Worm (Caenorhabditis elegans) whole organism, young adult: ENCODE results near the gene C45G9.9.

ENCODE experiments used
- C17E4.6 ChIP-seq: fragments of 200-800 bp; sonication (Bioruptor generic); IDR thresholded peaks from 2 replicates; pipeline ENCODE4 v1.3.6; 2022; ENCODE audit warnings: missing genetic modification reagents, missing genetic modification characterization, missing compliant biosample characterization
- F52B5.7 ChIP-seq: sonication (generic microtip); optimal IDR thresholded peaks from 2 replicates; lab custom pipeline; 2016; ENCODE audit warnings: mild to moderate bottlenecking, missing genetic modification characterization, missing compliant biosample characterization
- F55B11.4 ChIP-seq: sonication (generic microtip); optimal IDR thresholded peaks from 2 replicates; lab custom pipeline; 2016; ENCODE audit warnings: missing compliant biosample characterization, missing genetic modification characterization, borderline replicate concordance; ENCODE audit not compliant: insufficient read depth
- K11D2.4 ChIP-seq: fragments of 200-800 bp; sonication (Bioruptor generic); IDR thresholded peaks from 2 replicates; pipeline ENCODE4 v1.3.6; 2022; ENCODE audit warnings: missing genetic modification reagents, missing genetic modification characterization, missing compliant biosample characterization
- Y53G8AR.9 ChIP-seq: fragments of 200-800 bp; sonication (Bioruptor generic); conservative IDR thresholded peaks from 2 replicates; pipeline ENCODE4 v1.3.6; 2022; ENCODE audit warnings: missing genetic modification reagents, missing genetic modification characterization, missing compliant biosample characterization
- Y56A3A.18 ChIP-seq: fragments of 200-800 bp; sonication (Bioruptor generic); IDR thresholded peaks from 2 replicates; pipeline ENCODE4 v1.3.6; 2022; ENCODE audit warnings: missing genetic modification reagents, missing genetic modification characterization, missing compliant biosample characterization
- Y95B8A.8 ChIP-seq: fragments of 200-800 bp; sonication (Bioruptor generic); IDR thresholded peaks from 2 replicates; pipeline ENCODE4 v1.3.6; 2022; ENCODE audit warnings: missing genetic modification reagents, missing genetic modification characterization, missing compliant biosample characterization
- attf-3 ChIP-seq: fragments of 200-800 bp; sonication (Bioruptor generic); conservative IDR thresholded peaks from 2 replicates; pipeline ENCODE4 v1.3.6; 2022; ENCODE audit warnings: missing genetic modification reagents, missing genetic modification characterization, missing compliant biosample characterization
- attf-5 ChIP-seq: fragments of 200-800 bp; sonication (Bioruptor generic); optimal IDR thresholded peaks from 2 replicates; lab custom pipeline; 2018; ENCODE audit warnings: mild to moderate bottlenecking, missing genetic modification characterization, missing compliant biosample characterization
- attf-6 ChIP-seq: fragments of 200-800 bp; sonication (Bioruptor generic); IDR thresholded peaks from 2 replicates; pipeline ENCODE4 v1.3.6; 2022; ENCODE audit warnings: missing genetic modification reagents, missing genetic modification characterization, missing compliant biosample characterization
- ccch-3 ChIP-seq: fragments of 200-800 bp; sonication (Bioruptor generic); optimal IDR thresholded peaks from 2 replicates; lab custom pipeline; 2018; ENCODE audit warnings: mild to moderate bottlenecking, missing genetic modification characterization, missing compliant biosample characterization
- cebp-1 ChIP-seq, 2 experiments: fragments of 200-800 bp in 1 of 2; sonication (Bioruptor generic) in 1 of 2; sonication (generic microtip) in 1 of 2; IDR thresholded peaks in 1 of 2; optimal IDR thresholded peaks in 1 of 2; 2 replicates each; pipeline versions ENCODE4 v1.3.6 to Lab custom; 2017 to 2022; ENCODE audit warnings: missing compliant biosample characterization in 2 of 2, missing genetic modification characterization in 2 of 2, mild to moderate bottlenecking in 1 of 2, missing genetic modification reagents in 1 of 2, moderate library complexity in 1 of 2
- cebp-2 ChIP-seq: fragments of 200-800 bp; sonication (Bioruptor generic); IDR thresholded peaks from 2 replicates; pipeline ENCODE4 v1.3.6; 2022; ENCODE audit warnings: missing genetic modification characterization, missing compliant biosample characterization
- ceh-40 ChIP-seq: fragments of 200-800 bp; sonication (Bioruptor generic); IDR thresholded peaks from 2 replicates; pipeline ENCODE4 v1.3.6; 2022; ENCODE audit warnings: missing genetic modification characterization, missing compliant biosample characterization
- ceh-58 ChIP-seq: fragments of 200-800 bp; sonication (Bioruptor generic); IDR thresholded peaks from 2 replicates; pipeline ENCODE4 v1.3.6; 2022; ENCODE audit warnings: missing genetic modification characterization, missing compliant biosample characterization
- ceh-79 ChIP-seq: sonication (generic microtip); optimal IDR thresholded peaks from 2 replicates; lab custom pipeline; 2017; ENCODE audit warnings: mild to moderate bottlenecking, missing genetic modification characterization, missing compliant biosample characterization
- dox-1 ChIP-seq: fragments of 200-800 bp; sonication (Bioruptor generic); IDR thresholded peaks from 2 replicates; pipeline ENCODE4 v1.3.6; 2022; ENCODE audit warnings: missing genetic modification reagents, missing genetic modification characterization, missing compliant biosample characterization
- efl-1 ChIP-seq: fragments of 150-350 bp; optimal IDR thresholded peaks from 2 replicates; lab custom pipeline; 2014; ENCODE audit warnings: missing biosample characterization, missing genetic modification reagents, missing genetic modification characterization
- fkh-3 ChIP-seq: sonication (generic microtip); optimal IDR thresholded peaks from 2 replicates; lab custom pipeline; 2016; ENCODE audit warnings: mild to moderate bottlenecking, missing genetic modification characterization, missing compliant biosample characterization
- hlh-12 ChIP-seq: sonication (generic microtip); optimal IDR thresholded peaks from 2 replicates; lab custom pipeline; 2016; ENCODE audit warnings: missing genetic modification characterization, missing compliant biosample characterization
- hlh-26 ChIP-seq: fragments of 200-800 bp; sonication (Bioruptor generic); conservative IDR thresholded peaks from 2 replicates; pipeline ENCODE4 v1.3.6; 2022; ENCODE audit warnings: missing genetic modification reagents, missing genetic modification characterization, missing compliant biosample characterization
- hmg-1.2 ChIP-seq: fragments of 200-800 bp; sonication (Bioruptor generic); IDR thresholded peaks from 2 replicates; pipeline ENCODE4 v1.3.6; 2022; ENCODE audit warnings: missing genetic modification reagents, missing genetic modification characterization, missing compliant biosample characterization
- hmg-20 ChIP-seq: fragments of 200-800 bp; sonication (Bioruptor generic); IDR thresholded peaks from 2 replicates; pipeline ENCODE4 v1.3.6; 2022; ENCODE audit warnings: missing genetic modification reagents, missing genetic modification characterization, missing compliant biosample characterization
- lag-1 ChIP-seq: fragments of 200-800 bp; sonication (Bioruptor generic); IDR thresholded peaks from 2 replicates; pipeline ENCODE4 v1.3.6; 2022; ENCODE audit warnings: missing genetic modification reagents, missing genetic modification characterization, missing compliant biosample characterization
- let-607 ChIP-seq, 2 experiments: fragments of 200-800 bp in 1 of 2; sonication (Bioruptor generic) in 1 of 2; sonication (generic microtip) in 1 of 2; optimal IDR thresholded peaks; 2 replicates each; lab custom pipeline; 2016 to 2018; ENCODE audit warnings: mild to moderate bottlenecking in 2 of 2, missing compliant biosample characterization in 2 of 2, missing genetic modification characterization in 2 of 2, moderate library complexity in 2 of 2, missing genotype in 1 of 2
- lsl-1 ChIP-seq: fragments of 200-800 bp; sonication (Bioruptor generic); optimal IDR thresholded peaks from 2 replicates; lab custom pipeline; 2018; ENCODE audit warnings: mild to moderate bottlenecking, missing genetic modification characterization, moderate library complexity, missing compliant biosample characterization
- madf-10 ChIP-seq: sonication (generic microtip); optimal IDR thresholded peaks from 2 replicates; lab custom pipeline; 2016; ENCODE audit warnings: mild to moderate bottlenecking, missing genetic modification characterization, missing compliant biosample characterization
- madf-8 ChIP-seq: fragments of 200-800 bp; sonication (Bioruptor generic); conservative IDR thresholded peaks from 2 replicates; pipeline ENCODE4 v1.3.6; 2022; ENCODE audit warnings: missing genetic modification reagents, missing genetic modification characterization, missing compliant biosample characterization
- mxl-1 ChIP-seq: sonication (generic microtip); optimal IDR thresholded peaks from 2 replicates; lab custom pipeline; 2016; ENCODE audit warnings: missing genetic modification characterization, missing compliant biosample characterization
- nfya-2 ChIP-seq: fragments of 200-800 bp; sonication (Bioruptor generic); IDR thresholded peaks from 2 replicates; pipeline ENCODE4 v1.3.6; 2022; ENCODE audit warnings: missing genetic modification reagents, missing genetic modification characterization, missing compliant biosample characterization
- nhr-27 ChIP-seq: fragments of 200-800 bp; sonication (Bioruptor generic); optimal IDR thresholded peaks from 2 replicates; lab custom pipeline; 2018; ENCODE audit warnings: mild to moderate bottlenecking, missing genetic modification characterization, moderate library complexity, missing compliant biosample characterization
- nhr-80 ChIP-seq: sonication (generic microtip); optimal IDR thresholded peaks from 2 replicates; lab custom pipeline; 2016; ENCODE audit warnings: missing genetic modification characterization, missing compliant biosample characterization
- nhr-90 ChIP-seq: sonication (generic microtip); optimal IDR thresholded peaks from 2 replicates; lab custom pipeline; 2016; ENCODE audit warnings: missing genotype, mild to moderate bottlenecking, missing genetic modification characterization, missing compliant biosample characterization
- pbrm-1 ChIP-seq: fragments of 200-800 bp; sonication (Bioruptor generic); IDR thresholded peaks from 2 replicates; pipeline ENCODE4 v1.3.6; 2022; ENCODE audit warnings: missing genetic modification reagents, missing genetic modification characterization, missing compliant biosample characterization
- rcor-1 ChIP-seq: fragments of 200-800 bp; sonication (Bioruptor generic); IDR thresholded peaks from 2 replicates; pipeline ENCODE4 v1.3.6; 2022; ENCODE audit warnings: missing genetic modification reagents, missing genetic modification characterization, missing compliant biosample characterization
- repo-1 ChIP-seq: sonication (generic microtip); optimal IDR thresholded peaks from 2 replicates; lab custom pipeline; 2017; ENCODE audit warnings: mild to moderate bottlenecking, missing genetic modification characterization, missing compliant biosample characterization
- rpc-1 ChIP-seq, 2 experiments: fragments of 150-350 bp in 1 of 2; sonication (generic microtip) in 1 of 2; optimal IDR thresholded peaks; 2 replicates each; lab custom pipeline; 2014 to 2018; ENCODE audit warnings: missing biosample characterization in 1 of 2, missing genetic modification characterization in 1 of 2, missing genetic modification reagents in 1 of 2, missing genotype in 1 of 2
- snpc-1.1 ChIP-seq: sonication (generic microtip); optimal IDR thresholded peaks from 2 replicates; lab custom pipeline; 2017; ENCODE audit warnings: missing genetic modification characterization, mild to moderate bottlenecking, missing compliant biosample characterization, antibody characterized with exemption, moderate library complexity, missing genotype, missing genetic modification reagents; ENCODE audit not compliant: insufficient read depth
- somi-1 ChIP-seq: fragments of 200-800 bp; sonication (Bioruptor generic); optimal IDR thresholded peaks from 2 replicates; lab custom pipeline; 2018; ENCODE audit warnings: mild to moderate bottlenecking, missing genetic modification characterization, missing compliant biosample characterization
- sptf-2 ChIP-seq: fragments of 200-800 bp; sonication (Bioruptor generic); optimal IDR thresholded peaks from 2 replicates; lab custom pipeline; 2018; ENCODE audit warnings: mild to moderate bottlenecking, missing genetic modification characterization, missing compliant biosample characterization
- tlf-1 ChIP-seq: fragments of 200-800 bp; sonication (Bioruptor generic); optimal IDR thresholded peaks from 2 replicates; lab custom pipeline; 2018; ENCODE audit warnings: mild to moderate bottlenecking, missing genetic modification characterization, missing compliant biosample characterization
- unc-130 ChIP-seq: sonication (generic microtip); optimal IDR thresholded peaks from 2 replicates; lab custom pipeline; 2016; ENCODE audit warnings: missing genetic modification reagents, missing genetic modification characterization, missing compliant biosample characterization
- unc-62 ChIP-seq: fragments of 150-350 bp; optimal IDR thresholded peaks from 2 replicates; lab custom pipeline; 2014; ENCODE audit warnings: missing biosample characterization, missing genetic modification reagents, missing genetic modification characterization
- zfh-2 ChIP-seq: fragments of 200-800 bp; sonication (Bioruptor generic); conservative IDR thresholded peaks from 2 replicates; pipeline ENCODE4 v1.3.6; 2022; ENCODE audit warnings: missing genetic modification reagents, missing genetic modification characterization, missing compliant biosample characterization
- zim-3 ChIP-seq: sonication (generic microtip); optimal IDR thresholded peaks from 2 replicates; lab custom pipeline; 2017; ENCODE audit warnings: mild to moderate bottlenecking, missing genetic modification characterization, moderate library complexity, missing compliant biosample characterization
- ztf-18 ChIP-seq: sonication (generic microtip); optimal IDR thresholded peaks from 2 replicates; lab custom pipeline; 2016; ENCODE audit warnings: missing genotype, mild to moderate bottlenecking, missing genetic modification characterization, missing compliant biosample characterization
- ztf-22 ChIP-seq: fragments of 200-800 bp; sonication (Bioruptor generic); optimal IDR thresholded peaks from 2 replicates; lab custom pipeline; 2018; ENCODE audit warnings: mild to moderate bottlenecking, missing genetic modification characterization, moderate library complexity, missing compliant biosample characterization
- ztf-6 ChIP-seq: fragments of 200-800 bp; sonication (Bioruptor generic); IDR thresholded peaks from 2 replicates; pipeline ENCODE4 v1.3.6; 2022; ENCODE audit warnings: missing genetic modification reagents, missing genetic modification characterization, missing compliant biosample characterization

C45G9.9 gene

ce11 chrIII:5024393-5024964 lies 31.1 kb downstream of the C45G9.9 start, which contains the start of gene pcf-11 (continued):
- TF ChIP-seq nhr-27 (tag; lab: Kevin White, UChicago), result no peak
- TF ChIP-seq ztf-6 (GFP tag; lab: Robert Waterston, UW), result no peak
- no peak for TF ChIP-seq pbrm-1 (GFP tag; lab: Robert Waterston, UW)
- TF ChIP-seq cebp-1 (GFP tag; IDR thresholded peaks at IDR 0.05; lab: Robert Waterston, UW), result no peak
- TF ChIP-seq cebp-1 (tag; optimal IDR thresholded peaks at IDR 0.05; lab: Kevin White, UChicago), result peak; percentile 47
- TF ChIP-seq ceh-40, result no peak
- TF ChIP-seq snpc-1.1 (tag; lab: Kevin White, UChicago), result no peak
- no peak for TF ChIP-seq mxl-1 (tag; lab: Kevin White, UChicago)
- TF ChIP-seq let-607 (tag; optimal IDR thresholded peaks at IDR 0.05; lab: Kevin White, UChicago), result peak; percentile 33 to 36
- no peak for TF ChIP-seq hmg-20
- TF ChIP-seq ceh-79 (tag; lab: Kevin White, UChicago), result no peak
- TF ChIP-seq efl-1 (GFP tag; lab: Kevin White, UChicago), result no peak
- peak; percentile 26 for TF ChIP-seq attf-5 (GFP tag; lab: Kevin White, UChicago)
- TF ChIP-seq K11D2.4, result no peak
- TF ChIP-seq rpc-1 (optimal IDR thresholded peaks at IDR 0.05; lab: Kevin White, UChicago), result no peak
- no peak for TF ChIP-seq rpc-1 (tag; optimal IDR thresholded peaks at IDR 0.05; lab: Kevin White, UChicago)
- TF ChIP-seq nfya-2 (GFP tag; lab: Robert Waterston, UW), result no peak
- peak; percentile 46; the same call in 1 of the 2 replicates for TF ChIP-seq hmg-1.2 (GFP tag; lab: Robert Waterston, UW)
- TF ChIP-seq zim-3 (tag; lab: Kevin White, UChicago), result no peak
- TF ChIP-seq unc-130 (GFP tag; lab: Kevin White, UChicago), result no peak
- TF ChIP-seq ceh-58, result no peak
- TF ChIP-seq madf-8 (GFP tag; lab: Robert Waterston, UW), result no peak
- TF ChIP-seq Y56A3A.18 (GFP tag; lab: Robert Waterston, UW), result no peak
- TF ChIP-seq ztf-18 (tag; lab: Kevin White, UChicago), result peak; percentile 46
- no peak for TF ChIP-seq dox-1 (GFP tag; lab: Robert Waterston, UW)
- no peak for TF ChIP-seq repo-1 (tag; lab: Kevin White, UChicago)
- TF ChIP-seq cebp-2 (GFP tag; lab: Robert Waterston, UW), result no peak
- no peak for TF ChIP-seq hlh-12 (tag; lab: Kevin White, UChicago)
- TF ChIP-seq madf-10, result peak; percentile 14
- no peak for TF ChIP-seq F55B11.4
- no peak for TF ChIP-seq attf-3
- no peak for TF ChIP-seq fkh-3 (tag; lab: Kevin White, UChicago)
- no peak for TF ChIP-seq ztf-22 (GFP tag; lab: Kevin White, UChicago)
- peak; percentile 73 for TF ChIP-seq zfh-2 (GFP tag; lab: Robert Waterston, UW)
- no peak for TF ChIP-seq sptf-2 (GFP tag; lab: Kevin White, UChicago)
- TF ChIP-seq tlf-1 (GFP tag; lab: Kevin White, UChicago), result peak; percentile 54
- no peak for TF ChIP-seq lsl-1 (GFP tag; lab: Kevin White, UChicago)
- no peak for TF ChIP-seq lag-1 (GFP tag; lab: Robert Waterston, UW)
- no peak for TF ChIP-seq rcor-1
- peak; percentile 24 for TF ChIP-seq nhr-80 (tag; lab: Kevin White, UChicago)
- TF ChIP-seq F52B5.7 (tag; lab: Kevin White, UChicago), result no peak
- no peak for TF ChIP-seq ccch-3
- TF ChIP-seq nhr-90 (tag; lab: Kevin White, UChicago), result no peak
- TF ChIP-seq Y53G8AR.9 (GFP tag; lab: Robert Waterston, UW), result no peak
- no peak for TF ChIP-seq attf-6 (GFP tag; lab: Robert Waterston, UW)
- no peak for TF ChIP-seq unc-62
- TF ChIP-seq C17E4.6, result no peak
- TF ChIP-seq Y95B8A.8 (GFP tag; lab: Robert Waterston, UW), result no peak
- TF ChIP-seq somi-1, result no peak
- no peak for TF ChIP-seq hlh-26 (GFP tag; lab: Robert Waterston, UW)
